Worm (Caenorhabditis elegans) whole organism, L4/young adult: ENCODE measurements around the gene Y17G7B.12.

ENCODE experiments used
- W03F9.2 ChIP-seq: fragments of 150-350 bp; optimal IDR thresholded peaks from 2 replicates; lab custom pipeline; 2014; ENCODE audit warnings: missing biosample characterization, missing genetic modification characterization
- dao-5 ChIP-seq: sonication (generic microtip); optimal IDR thresholded peaks from 2 replicates; lab custom pipeline; 2016; ENCODE audit warnings: missing genotype, missing genetic modification characterization, moderate library complexity, missing compliant biosample characterization
- him-1 ChIP-seq: sonication (generic microtip); optimal IDR thresholded peaks from 2 replicates; lab custom pipeline; 2016; ENCODE audit warnings: missing genotype, missing genetic modification reagents, missing genetic modification characterization, missing compliant biosample characterization

- TF ChIP-seq W03F9.2 (tag; lab: Kevin White, UChicago) (no peak), him-1 (tag; lab: Kevin White, UChicago) (no peak), dao-5 (tag; lab: Kevin White, UChicago) (no peak)
These were observed 26.9 kb downstream of the Y17G7B.12 start for ce11 chrII:12050607-12051006.
